Worm (Caenorhabditis elegans): ENCODE data around the gene B0238.9.

The B0238.9 gene

DNA sequence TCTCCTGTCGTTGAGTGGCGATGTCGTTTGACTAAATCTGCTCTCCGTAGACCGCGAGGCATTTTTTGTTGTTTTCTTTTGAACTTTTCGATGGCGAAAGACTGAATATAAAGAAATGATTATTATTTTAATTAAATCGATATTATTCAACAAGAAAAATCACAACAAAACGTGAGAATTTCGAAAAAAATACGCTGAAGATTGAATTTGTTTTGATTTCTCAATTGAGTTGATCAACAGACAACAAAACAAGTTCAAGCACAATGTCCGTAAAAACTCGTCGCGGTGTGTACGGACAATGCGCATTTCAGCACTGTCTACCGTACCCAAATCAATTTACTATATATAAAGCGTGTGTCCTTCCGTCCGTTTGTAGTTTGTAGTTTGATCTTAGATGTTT lies at the start of gene B0238.9:
Gene B0238.9 (minus strand): TSS at position 101 of the 400 bp plus-strand sequence.
- TF ChIP-seq unc-62 (GFP tag; optimal IDR thresholded peaks at IDR 0.05) = no peak
- TF ChIP-seq unc-130 (tag; optimal IDR thresholded peaks at IDR 0.05) = no peak
- TF ChIP-seq elt-2 (tag; optimal IDR thresholded peaks at IDR 0.05) = no peak
- no peak for TF ChIP-seq nhr-28 (tag; optimal IDR thresholded peaks at IDR 0.05)
- TF ChIP-seq F16B12.6 (tag; optimal IDR thresholded peaks at IDR 0.05) = no peak
- TF ChIP-seq xbp-1 (tag; optimal IDR thresholded peaks at IDR 0.05) = no peak
- no peak for TF ChIP-seq lin-15B (tag; optimal IDR thresholded peaks at IDR 0.05)
- no peak for TF ChIP-seq efl-1 (optimal IDR thresholded peaks at IDR 0.05)
- TF ChIP-seq efl-1 (GFP tag; optimal IDR thresholded peaks at IDR 0.05 in 1 of 2) = no peak
- TF ChIP-seq fkh-10 (GFP tag; optimal IDR thresholded peaks at IDR 0.05) = no peak
- no peak for TF ChIP-seq unc-30 (tag; optimal IDR thresholded peaks at IDR 0.05)
- TF ChIP-seq ama-1 (optimal IDR thresholded peaks at IDR 0.05) = no peak
- no peak for TF ChIP-seq unc-86 (tag; optimal IDR thresholded peaks at IDR 0.05)
- TF ChIP-seq irx-1 (tag; optimal IDR thresholded peaks at IDR 0.05) = no peak
- no peak for TF ChIP-seq aha-1 (tag; optimal IDR thresholded peaks at IDR 0.05)
- TF ChIP-seq pag-3 (tag; optimal IDR thresholded peaks at IDR 0.05; ENCODE audit: borderline replicate concordance, insufficient read depth) = no peak
- TF ChIP-seq tbx-2 (tag; optimal IDR thresholded peaks at IDR 0.05) = no peak
- TF ChIP-seq nhr-20 (tag; optimal IDR thresholded peaks at IDR 0.05) = no peak
- TF ChIP-seq ces-1 (GFP tag; optimal IDR thresholded peaks at IDR 0.05) = no peak
- TF ChIP-seq C16A3.4 (tag; optimal IDR thresholded peaks at IDR 0.05) = no peak
- TF ChIP-seq mdl-1 (tag; optimal IDR thresholded peaks at IDR 0.05) = no peak

DNA sequence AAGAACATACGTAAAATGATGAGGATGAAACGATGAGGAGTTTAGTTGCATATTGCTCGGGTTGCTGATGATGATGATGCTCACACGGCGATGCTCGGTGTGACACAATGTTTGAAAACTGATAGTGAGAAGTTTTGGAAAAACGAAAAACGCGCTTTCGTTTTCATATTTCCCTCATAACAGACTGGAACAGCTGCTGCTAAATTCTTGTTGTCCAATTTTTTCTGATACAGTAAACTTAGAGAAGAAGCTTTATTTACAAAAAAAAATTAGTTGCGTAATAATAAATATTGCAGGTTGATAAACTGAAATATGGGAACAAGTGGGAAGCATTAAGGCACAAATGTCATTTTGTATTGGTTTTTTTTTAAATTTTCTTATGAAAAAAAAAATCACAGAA lies 46.7 kb upstream of the B0238.9 start, which contains the start of gene ceh-33:
Gene ceh-33 (minus strand): TSS at position 101 of the 400 bp plus-strand sequence.
- TF ChIP-seq nhr-85 (tag) (peak; percentile 18), nhr-84 (tag; optimal IDR thresholded peaks at IDR 0.05) (no peak)

DNA sequence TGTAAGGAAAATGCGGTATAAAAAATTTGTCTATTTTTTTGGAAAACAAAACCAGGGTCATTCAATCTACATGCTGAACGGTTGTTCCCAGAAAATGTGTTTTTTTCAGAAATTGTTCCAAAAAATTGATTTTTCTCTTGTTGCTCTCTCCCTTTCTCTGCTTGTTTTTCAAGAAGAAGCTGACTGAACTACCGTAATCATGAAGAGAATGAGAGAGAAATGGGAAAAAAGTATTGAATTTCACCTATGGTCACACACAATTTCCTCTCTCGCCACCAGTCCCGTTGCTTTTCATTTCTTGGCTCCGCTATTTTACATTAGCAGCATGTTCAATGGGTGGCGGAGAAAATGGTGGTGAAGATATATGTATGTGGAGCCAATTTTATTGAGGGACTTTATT lies 44.9 kb upstream of the B0238.9 start:
- TF ChIP-seq lsy-2 (tag; optimal IDR thresholded peaks at IDR 0.05) = peak in 1 of 2 experiments; percentile 55
- no peak for TF ChIP-seq nhr-12 (tag; optimal IDR thresholded peaks at IDR 0.05)

DNA sequence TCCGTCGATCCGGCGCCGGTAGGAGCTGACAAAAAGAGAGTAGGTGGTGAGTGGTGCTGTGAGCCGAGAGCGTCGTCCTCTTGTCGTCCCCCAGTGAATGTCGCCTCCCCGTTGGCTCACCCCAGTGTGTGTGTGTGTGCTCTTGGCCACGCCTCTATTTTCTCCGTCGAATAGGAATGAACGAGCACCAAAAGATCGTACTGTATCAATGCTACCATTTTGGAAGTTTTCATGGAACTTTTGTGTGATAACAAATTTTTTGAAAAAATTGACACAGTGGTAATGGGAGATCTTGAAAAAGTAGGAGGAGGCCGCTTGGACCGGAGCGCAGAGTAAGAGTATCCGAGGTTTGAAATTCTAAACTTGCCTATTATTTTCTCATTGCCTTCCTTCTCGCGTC lies 41.6 kb upstream of the B0238.9 start, which contains the start of gene ceh-34:
Gene ceh-34 (minus strand): TSS at position 101 of the 400 bp plus-strand sequence.
- TF ChIP-seq dpl-1 (GFP tag; optimal IDR thresholded peaks at IDR 0.05) (no peak), nhr-90 (tag; optimal IDR thresholded peaks at IDR 0.05; ENCODE audit: poor library complexity) (no peak), ztf-11 (tag; optimal IDR thresholded peaks at IDR 0.05) (no peak), nhr-85 (tag) (peak; percentile 6)

DNA sequence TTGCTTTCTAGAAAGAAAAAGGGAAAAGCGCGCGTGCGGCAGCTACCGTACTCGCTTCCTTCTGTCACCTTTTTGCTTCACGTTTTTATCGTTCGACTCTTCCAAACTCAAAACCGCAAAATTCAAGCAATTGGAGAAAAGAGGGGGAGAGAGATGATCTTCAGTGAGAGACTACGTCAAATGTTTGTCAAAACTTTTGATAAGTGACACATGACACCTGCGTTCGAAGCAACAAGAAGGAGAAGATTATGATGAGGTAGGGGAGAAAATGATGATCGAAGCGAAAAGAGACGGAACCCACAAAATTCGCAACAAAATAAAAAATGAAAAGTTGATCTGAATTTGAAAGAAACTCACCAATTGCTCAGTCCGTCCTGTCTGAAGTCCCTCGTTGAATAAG lies 40.4 kb upstream of the B0238.9 start:
- TF ChIP-seq nhr-11 (tag; optimal IDR thresholded peaks at IDR 0.05) (no peak), zip-4 (GFP tag; optimal IDR thresholded peaks at IDR 0.05) (no peak), C04F5.9 (tag; optimal IDR thresholded peaks at IDR 0.05) (no peak), nhr-237 (tag; optimal IDR thresholded peaks at IDR 0.05) (no peak), lin-35 (GFP tag; optimal IDR thresholded peaks at IDR 0.05) (no peak), vab-15 (tag; optimal IDR thresholded peaks at IDR 0.05) (no peak), hlh-17 (GFP tag; optimal IDR thresholded peaks at IDR 0.05; ENCODE audit: borderline replicate concordance) (no peak), hlh-4 (tag; optimal IDR thresholded peaks at IDR 0.05) (no peak), nhr-19 (GFP tag; conservative IDR thresholded peaks at IDR 0.05) (no peak), sup-37 (GFP tag; optimal IDR thresholded peaks at IDR 0.05) (no peak)

All from whole organism, L1 larva.